Fruit fly (Drosophila melanogaster) whole organism, embryonic: ENCODE measurements around the gene Nprl3.
A peak's percentile ranks its signal among the peaks of the same experiment; 100 is the strongest.

ENCODE experiments used
- Ada2b ChIP-seq: fragments of 200-800 bp; sonication (Bioruptor generic); IDR thresholded peaks from 2 replicates; pipeline ENCODE4 v1.3.6; 2022; ENCODE audit warnings: missing biosample characterization, missing genetic modification characterization
- Awh ChIP-seq: fragments of 200-800 bp; sonication (Bioruptor generic); IDR thresholded peaks from 2 replicates; pipeline ENCODE4, ENCODE4 v1.3.6; 2022; ENCODE audit warnings: missing biosample characterization, missing genetic modification characterization
- Bteb2 ChIP-seq: fragments of 200-800 bp; sonication (Bioruptor generic); optimal IDR thresholded peaks from 2 replicates; lab custom pipeline; 2016; ENCODE audit warnings: missing biosample characterization, missing genetic modification characterization
- CG10959 ChIP-seq: fragments of 200-800 bp; sonication (Bioruptor generic); IDR thresholded peaks from 2 replicates; pipeline ENCODE4 v1.3.6; 2022; ENCODE audit warnings: missing biosample characterization, missing genetic modification characterization
- CG11085 ChIP-seq: fragments of 200-800 bp; sonication (Bioruptor generic); IDR thresholded peaks from 2 replicates; pipeline ENCODE4 v1.3.6; 2022; ENCODE audit warnings: missing biosample characterization, missing genetic modification characterization
- CG12299 ChIP-seq: fragments of 200-800 bp; sonication (Bioruptor generic); optimal IDR thresholded peaks from 2 replicates; lab custom pipeline; 2018; ENCODE audit warnings: missing biosample characterization, mild to moderate bottlenecking, missing genetic modification characterization
- CG12769 ChIP-seq: fragments of 200-800 bp; sonication (Bioruptor generic); optimal IDR thresholded peaks from 2 replicates; lab custom pipeline; 2019; ENCODE audit warnings: missing biosample characterization, mild to moderate bottlenecking, missing genetic modification characterization, moderate library complexity
- CG13624 ChIP-seq: fragments of 200-800 bp; sonication (Bioruptor generic); optimal IDR thresholded peaks from 2 replicates; lab custom pipeline; 2016; ENCODE audit warnings: missing biosample characterization, missing genetic modification characterization
- CG14667 ChIP-seq: fragments of 200-800 bp; sonication (Bioruptor generic); IDR thresholded peaks from 2 replicates; pipeline ENCODE4 v1.3.6; 2022; ENCODE audit warnings: missing biosample characterization, missing genetic modification characterization
- CG14710 ChIP-seq: fragments of 200-800 bp; sonication (Bioruptor generic); optimal IDR thresholded peaks from 3 replicates; lab custom pipeline; 2019; ENCODE audit warnings: missing biosample characterization, mild to moderate bottlenecking, missing genetic modification characterization, moderate library complexity
- CG15073 ChIP-seq: fragments of 200-800 bp; sonication (Bioruptor generic); optimal IDR thresholded peaks from 2 replicates; lab custom pipeline; 2016; ENCODE audit warnings: missing biosample characterization, missing genetic modification characterization
- CG17612 ChIP-seq: fragments of 200-800 bp; sonication (Bioruptor generic); IDR thresholded peaks from 2 replicates; pipeline ENCODE4 v1.3.6; 2022; ENCODE audit warnings: missing biosample characterization, missing genetic modification characterization
- CG18011 ChIP-seq: fragments of 200-800 bp; sonication (Bioruptor generic); optimal IDR thresholded peaks from 2 replicates; lab custom pipeline; 2017; ENCODE audit warnings: missing biosample characterization, missing genetic modification characterization, mild to moderate bottlenecking, moderate library complexity, missing genotype
- CG31224 ChIP-seq: fragments of 200-800 bp; sonication (Bioruptor generic); IDR thresholded peaks from 2 replicates; pipeline ENCODE4 v1.3.6; 2022; ENCODE audit warnings: missing biosample characterization, missing genetic modification characterization
- CG31388 ChIP-seq: fragments of 200-800 bp; sonication (Bioruptor generic); optimal IDR thresholded peaks from 2 replicates; lab custom pipeline; 2016; ENCODE audit warnings: missing biosample characterization, missing genetic modification characterization
- CG43689 ChIP-seq: fragments of 200-800 bp; sonication (Bioruptor generic); IDR thresholded peaks from 2 replicates; pipeline ENCODE4 v1.3.6; 2022; ENCODE audit warnings: missing biosample characterization, missing genetic modification characterization
- CG4617 ChIP-seq: fragments of 200-800 bp; sonication (Bioruptor generic); optimal IDR thresholded peaks from 3 replicates; lab custom pipeline; 2016; ENCODE audit warnings: missing biosample characterization, missing genetic modification characterization, borderline replicate concordance
- CG4730 ChIP-seq: fragments of 200-800 bp; sonication (Bioruptor generic); IDR thresholded peaks from 2 replicates; pipeline ENCODE4 v1.3.6; 2022; ENCODE audit warnings: missing biosample characterization, missing genetic modification characterization
- CG6272 ChIP-seq: fragments of 200-800 bp; sonication (Bioruptor generic); IDR thresholded peaks from 2 replicates; pipeline ENCODE4 v1.3.6; 2022; ENCODE audit warnings: missing biosample characterization, missing genetic modification characterization
- CG6791 ChIP-seq: fragments of 200-800 bp; sonication (Bioruptor generic); IDR thresholded peaks from 3 replicates; pipeline ENCODE4 v1.3.6; 2022; ENCODE audit warnings: missing biosample characterization, missing genetic modification characterization; ENCODE audit not compliant: partially characterized antibody
- CG7357 ChIP-seq: fragments of 200-800 bp; sonication (Bioruptor generic); IDR thresholded peaks from 3 replicates; pipeline ENCODE4 v1.3.6; 2022; ENCODE audit warnings: missing biosample characterization, missing genetic modification characterization
- CG7556 ChIP-seq: fragments of 200-800 bp; sonication (Bioruptor generic); optimal IDR thresholded peaks from 2 replicates; lab custom pipeline; 2017; ENCODE audit warnings: missing biosample characterization, mild to moderate bottlenecking, missing genetic modification characterization
- CG7839 ChIP-seq: fragments of 200-800 bp; sonication (Bioruptor generic); optimal IDR thresholded peaks from 3 replicates; lab custom pipeline; 2018; ENCODE audit warnings: missing biosample characterization, mild to moderate bottlenecking, missing genetic modification characterization, moderate library complexity
- CG8281 ChIP-seq: fragments of 200-800 bp; sonication (Bioruptor generic); optimal IDR thresholded peaks from 2 replicates; lab custom pipeline; 2018; ENCODE audit warnings: missing biosample characterization, mild to moderate bottlenecking, missing genetic modification characterization, moderate library complexity
- D19A ChIP-seq: fragments of 200-800 bp; optimal IDR thresholded peaks from 3 replicates; lab custom pipeline; 2019; ENCODE audit warnings: missing biosample characterization, mild to moderate bottlenecking, missing genetic modification characterization, moderate library complexity
- Deaf1 ChIP-seq: fragments of 200-800 bp; optimal IDR thresholded peaks from 3 replicates; lab custom pipeline; 2019; ENCODE audit warnings: missing biosample characterization, mild to moderate bottlenecking, missing genetic modification characterization, moderate library complexity
- Ets65A ChIP-seq: fragments of 200-800 bp; sonication (Bioruptor generic); peaks from one replicate; lab custom pipeline; 2016; ENCODE audit warnings: missing biosample characterization, missing genetic modification characterization
- H2.0 ChIP-seq: fragments of 200-800 bp; sonication (Bioruptor generic); IDR thresholded peaks from 2 replicates; pipeline ENCODE4 v1.3.6; 2022; ENCODE audit warnings: missing biosample characterization, missing genetic modification characterization
- HHEX ChIP-seq: fragments of 200-800 bp; sonication (Bioruptor generic); optimal IDR thresholded peaks from 3 replicates; lab custom pipeline; 2017; ENCODE audit warnings: missing biosample characterization, mild to moderate bottlenecking, missing genetic modification characterization, missing genetic modification reagents
- Hmx ChIP-seq: fragments of 200-800 bp; sonication (Bioruptor generic); optimal IDR thresholded peaks from 2 replicates; lab custom pipeline; 2016; ENCODE audit warnings: missing biosample characterization, missing genetic modification characterization
- Hr3 ChIP-seq: fragments of 200-800 bp; sonication (Bioruptor generic); optimal IDR thresholded peaks from 3 replicates; lab custom pipeline; 2016; ENCODE audit warnings: missing biosample characterization, missing genetic modification characterization
- Lpt ChIP-seq: fragments of >200 bp; optimal IDR thresholded peaks from 2 replicates; lab custom pipeline; 2018; ENCODE audit warnings: missing biosample characterization, missing genetic modification characterization
- Max ChIP-seq: fragments of 200-800 bp; sonication (Bioruptor generic); optimal IDR thresholded peaks from 2 replicates; lab custom pipeline; 2016; ENCODE audit warnings: missing biosample characterization, mild to moderate bottlenecking, missing genetic modification characterization
- Rfx ChIP-seq: fragments of 200-800 bp; sonication (Bioruptor generic); IDR thresholded peaks from 2 replicates; pipeline ENCODE4 v1.3.6; 2022; ENCODE audit warnings: missing biosample characterization, missing genetic modification characterization
- Sry-β ChIP-seq: fragments of 200-800 bp; sonication (Bioruptor generic); optimal IDR thresholded peaks from 2 replicates; lab custom pipeline; 2018; ENCODE audit warnings: missing biosample characterization, mild to moderate bottlenecking, missing genetic modification characterization, moderate library complexity
- al ChIP-seq: fragments of 200-800 bp; sonication (Bioruptor generic); IDR thresholded peaks from 2 replicates; pipeline ENCODE4 v1.3.6; 2022; ENCODE audit warnings: missing biosample characterization, missing genetic modification characterization
- amos ChIP-seq: fragments of 200-800 bp; sonication (Bioruptor generic); IDR thresholded peaks from 2 replicates; pipeline ENCODE4 v1.3.6; 2022; ENCODE audit warnings: missing biosample characterization, missing genetic modification characterization; ENCODE audit not compliant: partially characterized antibody
- bsh ChIP-seq, 2 experiments: fragments of 200-800 bp; sonication (Bioruptor generic); optimal IDR thresholded peaks; 2 replicates each; lab custom pipeline; 2017 to 2018; ENCODE audit warnings: mild to moderate bottlenecking in 2 of 2, missing biosample characterization in 2 of 2, missing genetic modification characterization in 2 of 2, moderate library complexity in 1 of 2
- caup ChIP-seq: fragments of 200-800 bp; sonication (Bioruptor generic); optimal IDR thresholded peaks from 3 replicates; lab custom pipeline; 2017; ENCODE audit warnings: missing biosample characterization, mild to moderate bottlenecking, missing genetic modification characterization, moderate library complexity; ENCODE audit not compliant: severe bottlenecking
- chif ChIP-seq, 2 experiments: fragments of 200-800 bp; sonication (Bioruptor generic); optimal IDR thresholded peaks; 3 replicates each; lab custom pipeline; 2016; ENCODE audit warnings: missing biosample characterization in 2 of 2, missing genetic modification characterization in 2 of 2
- dan ChIP-seq: fragments of 200-800 bp; sonication (Bioruptor generic); IDR thresholded peaks from 2 replicates; pipeline ENCODE4 v1.3.6; 2022; ENCODE audit warnings: missing biosample characterization, missing genetic modification characterization
- fd102C ChIP-seq: fragments of 200-800 bp; sonication (Bioruptor generic); optimal IDR thresholded peaks from 2 replicates; lab custom pipeline; 2018; ENCODE audit warnings: missing biosample characterization, mild to moderate bottlenecking, missing genetic modification characterization, moderate library complexity
- ftz-f1 ChIP-seq: fragments of 200-800 bp; sonication (Bioruptor generic); optimal IDR thresholded peaks from 2 replicates; lab custom pipeline; 2016; ENCODE audit warnings: missing biosample characterization, missing genetic modification characterization
- gcm ChIP-seq: fragments of 200-800 bp; sonication (Bioruptor generic); optimal IDR thresholded peaks from 2 replicates; lab custom pipeline; 2019; ENCODE audit warnings: missing biosample characterization, mild to moderate bottlenecking, missing genetic modification characterization, moderate library complexity
- gsb-n ChIP-seq: fragments of 200-800 bp; sonication (Bioruptor generic); optimal IDR thresholded peaks from 3 replicates; lab custom pipeline; 2018; ENCODE audit warnings: missing biosample characterization, mild to moderate bottlenecking, missing genetic modification characterization
- maf-S ChIP-seq: fragments of 200-800 bp; sonication (Bioruptor generic); optimal IDR thresholded peaks from 2 replicates; lab custom pipeline; 2016; ENCODE audit warnings: missing biosample characterization, missing genetic modification characterization
- pnt ChIP-seq: fragments of 200-800 bp; sonication (Bioruptor generic); optimal IDR thresholded peaks from 3 replicates; lab custom pipeline; 2016; ENCODE audit warnings: missing biosample characterization, missing genetic modification characterization
- slp2 ChIP-seq: fragments of 200-800 bp; sonication (Bioruptor generic); optimal IDR thresholded peaks from 2 replicates; lab custom pipeline; 2016; ENCODE audit warnings: missing biosample characterization, missing genetic modification characterization
- vfl ChIP-seq: fragments of 200-800 bp; sonication (Bioruptor generic); optimal IDR thresholded peaks from 2 replicates; lab custom pipeline; 2016; ENCODE audit warnings: missing biosample characterization, missing genetic modification characterization
- wek ChIP-seq: fragments of 200-800 bp; sonication (Bioruptor generic); optimal IDR thresholded peaks from 3 replicates; lab custom pipeline; 2018; ENCODE audit warnings: missing biosample characterization, mild to moderate bottlenecking, missing genetic modification characterization, moderate library complexity
- zen2 ChIP-seq: fragments of 200-800 bp; sonication (Bioruptor generic); IDR thresholded peaks from 3 replicates; pipeline ENCODE4 v1.3.6; 2022; ENCODE audit warnings: missing biosample characterization, missing genetic modification characterization; ENCODE audit not compliant: partially characterized antibody

Nprl3 gene

DNA sequence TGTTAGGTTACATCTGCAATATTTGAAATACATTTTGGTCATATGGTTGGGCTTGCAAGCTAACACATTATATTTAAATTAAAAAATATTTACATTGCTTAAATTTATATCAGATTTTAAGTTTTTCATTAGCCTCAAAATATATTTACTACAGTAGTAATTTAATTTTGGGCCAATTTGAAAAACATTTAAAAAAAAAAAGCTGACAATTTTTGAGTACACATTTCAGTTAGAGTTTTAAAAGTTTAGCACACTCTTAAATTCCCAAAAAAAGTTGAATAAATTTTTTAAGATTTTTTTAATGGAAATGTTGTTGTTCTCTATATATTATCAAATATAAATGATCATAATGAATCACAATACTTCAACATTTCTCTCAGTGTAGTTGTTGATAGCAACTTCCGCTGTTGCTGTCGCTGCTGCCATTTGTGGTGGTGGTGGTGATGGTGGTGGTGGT lies 44.4 kb downstream of the Nprl3 start (continued):
- TF ChIP-seq ftz-f1 (GFP tag; lab: Kevin White, UChicago) (no peak), caup (peak; percentile 1), Bteb2 (GFP tag; lab: Kevin White, UChicago) (peak; percentile 26), pnt (peak; percentile 6), wek (GFP tag; lab: Kevin White, UChicago) (no peak), Sry-β (GFP tag; lab: Kevin White, UChicago) (peak; percentile 20), CG15073 (GFP tag; lab: Kevin White, UChicago) (no peak), CG7556 (peak; percentile 89), maf-S (GFP tag; lab: Kevin White, UChicago) (no peak), amos (no peak), vfl (no peak), chif (GFP tag; optimal IDR thresholded peaks at IDR 0.05; lab: Kevin White, UChicago) (peak; percentile 23 to 63), gcm (GFP tag; lab: Kevin White, UChicago) (peak; percentile 68), CG4730 (GFP tag; lab: Robert Waterston, UW) (0 out of 2 replicates have a peak, but pooled peaks have one; percentile 25), dan (no peak), slp2 (GFP tag; lab: Kevin White, UChicago) (no peak), CG43689 (no peak), CG14710 (tag; lab: Kevin White, UChicago) (peak; percentile 90), Hmx (GFP tag; lab: Kevin White, UChicago) (peak; percentile 7), bsh (GFP tag; optimal IDR thresholded peaks at IDR 0.05; lab: Kevin White, UChicago) (peak in 1 of 2 experiments; percentile 76), Hr3 (peak; percentile 76), CG31224 (GFP tag; lab: Robert Waterston, UW) (no peak), al (GFP tag; lab: Robert Waterston, UW) (no peak), CG17612 (no peak), HHEX (GFP tag; lab: Kevin White, UChicago) (peak; percentile 57), CG10959 (GFP tag; lab: Robert Waterston, UW) (0 out of 2 replicates have a peak, but pooled peaks have one; percentile 35), D19A (tag; lab: Kevin White, UChicago) (peak; percentile 73), CG6272 (GFP tag; lab: Robert Waterston, UW) (no peak), fd102C (GFP tag; lab: Kevin White, UChicago) (no peak), Awh (GFP tag; lab: Robert Waterston, UW) (0 out of 2 replicates have a peak, but pooled peaks have one; percentile 5), Max (peak; percentile 55), Ada2b (no peak), zen2 (GFP tag; lab: Robert Waterston, UW) (no peak), CG7839 (tag; lab: Kevin White, UChicago) (peak; percentile 76), Deaf1 (tag; lab: Kevin White, UChicago) (peak; percentile 34), CG31388 (GFP tag; lab: Kevin White, UChicago) (peak; percentile 60), CG13624 (GFP tag; lab: Kevin White, UChicago) (no peak), CG4617 (GFP tag; lab: Kevin White, UChicago) (peak; percentile 10), CG18011 (GFP tag; lab: Kevin White, UChicago) (no peak), CG14667 (GFP tag; lab: Robert Waterston, UW) (no peak), H2.0 (GFP tag; lab: Robert Waterston, UW) (no peak; the same call in 1 of the 2 replicates), CG11085 (no peak), CG12299 (peak; percentile 22), CG6791 (GFP tag; lab: Robert Waterston, UW) (no peak), gsb-n (peak; percentile 73), CG12769 (no peak), Rfx (GFP tag; lab: Robert Waterston, UW) (no peak), Ets65A (GFP tag; lab: Kevin White, UChicago) (peak; percentile 44), CG8281 (tag; lab: Kevin White, UChicago) (peak; percentile 39), Lpt (GFP tag; lab: Kevin White, UChicago) (no peak), CG7357 (GFP tag; lab: Robert Waterston, UW) (no peak)
